Fruit fly (Drosophila melanogaster) whole organism, prepupa: ENCODE measurements around the gene CG6607.

Experiments
- Blimp-1 ChIP-seq: fragments of 200-800 bp; sonication (Bioruptor generic); optimal IDR thresholded peaks from 3 replicates; lab custom pipeline; 2017; ENCODE audit warnings: missing biosample characterization, missing genetic modification characterization, mild to moderate bottlenecking, moderate library complexity, missing genetic modification reagents
- CG10669 ChIP-seq: fragments of 200-800 bp; sonication (Bioruptor generic); optimal IDR thresholded peaks from 3 replicates; lab custom pipeline; 2018; ENCODE audit warnings: missing biosample characterization, mild to moderate bottlenecking, missing genetic modification characterization, moderate library complexity
- CG15336 ChIP-seq: fragments of 200-800 bp; sonication (Bioruptor generic); IDR thresholded peaks from 2 replicates; pipeline ENCODE4 v1.3.6; 2022; ENCODE audit warnings: missing biosample characterization, missing genetic modification characterization
- CG3032 ChIP-seq: fragments of 200-800 bp; optimal IDR thresholded peaks from 2 replicates; lab custom pipeline; 2019; ENCODE audit warnings: missing biosample characterization, mild to moderate bottlenecking, missing genetic modification characterization, moderate library complexity
- CG31627 ChIP-seq: fragments of 200-800 bp; sonication (Bioruptor generic); optimal IDR thresholded peaks from 3 replicates; lab custom pipeline; 2016; ENCODE audit warnings: missing biosample characterization, missing genetic modification characterization
- CG32006 ChIP-seq: fragments of 200-800 bp; sonication (Bioruptor generic); optimal IDR thresholded peaks from 3 replicates; lab custom pipeline; 2017; ENCODE audit warnings: missing biosample characterization, mild to moderate bottlenecking, missing genetic modification characterization
- CG34406 ChIP-seq: fragments of 200-800 bp; sonication (Bioruptor generic); optimal IDR thresholded peaks from 3 replicates; lab custom pipeline; 2016; ENCODE audit warnings: missing biosample characterization, missing genetic modification characterization
- CG6163 ChIP-seq: fragments of 200-800 bp; sonication (Bioruptor generic); IDR thresholded peaks from 3 replicates; pipeline ENCODE4 v1.3.6; 2022; ENCODE audit warnings: missing biosample characterization, missing genetic modification characterization
- CG6792 ChIP-seq: fragments of 200-800 bp; sonication (Bioruptor generic); optimal IDR thresholded peaks from 3 replicates; lab custom pipeline; 2016; ENCODE audit warnings: missing biosample characterization, missing genetic modification characterization
- CG6808 ChIP-seq: fragments of 200-800 bp; sonication (Bioruptor generic); optimal IDR thresholded peaks from 3 replicates; lab custom pipeline; 2017; ENCODE audit warnings: missing biosample characterization, missing genetic modification characterization, mild to moderate bottlenecking, moderate library complexity, missing genetic modification reagents
- CG8632 ChIP-seq: fragments of 200-800 bp; sonication (Bioruptor generic); optimal IDR thresholded peaks from 3 replicates; lab custom pipeline; 2016; ENCODE audit warnings: missing biosample characterization, missing genetic modification characterization
- Eip75B ChIP-seq: fragments of 200-800 bp; sonication (Bioruptor generic); optimal IDR thresholded peaks from 3 replicates; lab custom pipeline; 2016; ENCODE audit warnings: missing biosample characterization, missing genetic modification characterization
- Eip78C ChIP-seq: fragments of 200-800 bp; sonication (Bioruptor generic); peaks from one replicate; lab custom pipeline; 2016; ENCODE audit warnings: missing biosample characterization, missing genetic modification characterization
- Eip93F ChIP-seq: fragments of 200-800 bp; sonication (Bioruptor generic); optimal IDR thresholded peaks from 2 replicates; lab custom pipeline; 2016; ENCODE audit warnings: missing biosample characterization, mild to moderate bottlenecking, missing genetic modification characterization
- Hr39 ChIP-seq: fragments of 200-800 bp; sonication (Bioruptor generic); optimal IDR thresholded peaks from 2 replicates; lab custom pipeline; 2016; ENCODE audit warnings: missing biosample characterization, missing genetic modification characterization
- Lpt ChIP-seq: fragments of 200-800 bp; sonication (Bioruptor generic); optimal IDR thresholded peaks from 3 replicates; lab custom pipeline; 2016; ENCODE audit warnings: missing biosample characterization, missing genetic modification characterization
- Met ChIP-seq: fragments of 200-800 bp; sonication (Bioruptor generic); optimal IDR thresholded peaks from 3 replicates; lab custom pipeline; 2016; ENCODE audit warnings: missing biosample characterization, missing genetic modification characterization
- Sox14 ChIP-seq: fragments of 200-800 bp; sonication (Bioruptor generic); optimal IDR thresholded peaks from 3 replicates; lab custom pipeline; 2016; ENCODE audit warnings: missing biosample characterization, missing genetic modification characterization
- Sox15 ChIP-seq: fragments of 200-800 bp; sonication (Bioruptor generic); optimal IDR thresholded peaks from 3 replicates; lab custom pipeline; 2016; ENCODE audit warnings: missing biosample characterization, missing genetic modification characterization
- dac ChIP-seq: fragments of 200-800 bp; sonication (Bioruptor generic); optimal IDR thresholded peaks from 2 replicates; lab custom pipeline; 2017; ENCODE audit warnings: missing biosample characterization, mild to moderate bottlenecking, missing genetic modification characterization
- dsx ChIP-seq: fragments of 200-800 bp; optimal IDR thresholded peaks from 3 replicates; lab custom pipeline; 2019; ENCODE audit warnings: missing biosample characterization, mild to moderate bottlenecking, missing genetic modification characterization, moderate library complexity; ENCODE audit not compliant: poor library complexity, severe bottlenecking
- eg ChIP-seq: fragments of 200-800 bp; sonication (Bioruptor generic); IDR thresholded peaks from 3 replicates; pipeline ENCODE4 v1.3.6; 2022; ENCODE audit warnings: missing biosample characterization, missing genetic modification characterization
- esn ChIP-seq: fragments of 200-800 bp; sonication (Bioruptor generic); optimal IDR thresholded peaks from 2 replicates; lab custom pipeline; 2016; ENCODE audit warnings: missing biosample characterization, mild to moderate bottlenecking, missing genetic modification characterization, moderate library complexity
- fd85E ChIP-seq: fragments of 200-800 bp; sonication (Bioruptor generic); optimal IDR thresholded peaks from 3 replicates; lab custom pipeline; 2016; ENCODE audit warnings: missing biosample characterization, missing genetic modification characterization
- fkh ChIP-seq: fragments of 200-800 bp; sonication (Bioruptor generic); optimal IDR thresholded peaks from 3 replicates; lab custom pipeline; 2017; ENCODE audit warnings: missing biosample characterization, mild to moderate bottlenecking, missing genetic modification characterization, moderate library complexity
- net ChIP-seq: fragments of 200-800 bp; sonication (Bioruptor generic); optimal IDR thresholded peaks from 3 replicates; lab custom pipeline; 2016; ENCODE audit warnings: missing biosample characterization, missing genetic modification characterization
- salr ChIP-seq, 2 experiments: fragments of 200-800 bp; sonication (Bioruptor generic); optimal IDR thresholded peaks; 3 replicates each; lab custom pipeline; 2016 to 2018; ENCODE audit warnings: missing biosample characterization in 2 of 2, missing genetic modification characterization in 2 of 2, mild to moderate bottlenecking in 1 of 2
- spab ChIP-seq: fragments of 200-800 bp; sonication (Bioruptor generic); optimal IDR thresholded peaks from 2 replicates; lab custom pipeline; 2017; ENCODE audit warnings: missing biosample characterization, mild to moderate bottlenecking, missing genetic modification characterization, missing genetic modification reagents
- ss ChIP-seq, 2 experiments: fragments of 200-800 bp; sonication (Bioruptor generic); optimal IDR thresholded peaks; 2 replicates in 1 of 2; 3 replicates in 1 of 2; lab custom pipeline; 2017 to 2018; ENCODE audit warnings: mild to moderate bottlenecking in 2 of 2, missing biosample characterization in 2 of 2, missing genetic modification characterization in 2 of 2, moderate library complexity in 1 of 2
- topi ChIP-seq: fragments of 200-800 bp; sonication (Bioruptor generic); optimal IDR thresholded peaks from 3 replicates; lab custom pipeline; 2016; ENCODE audit warnings: missing biosample characterization, missing genetic modification characterization
- vri ChIP-seq: fragments of 200-800 bp; sonication (Bioruptor generic); optimal IDR thresholded peaks from 3 replicates; lab custom pipeline; 2016; ENCODE audit warnings: missing biosample characterization, mild to moderate bottlenecking, missing genetic modification characterization

CG6607 gene

dm6 chr3R:24549834-24550233 lies 22.0 kb downstream of the CG6607 start (continued):
- no peak for TF ChIP-seq CG31627 (GFP tag; lab: Kevin White, UChicago)
- no peak; the same call in none of the 3 replicates for TF ChIP-seq CG6163 (GFP tag; lab: Robert Waterston, UW)
- TF ChIP-seq Eip75B, result peak; percentile 9
- TF ChIP-seq dsx (GFP tag; lab: Kevin White, UChicago), result peak; percentile 89
- TF ChIP-seq Met, result no peak
- peak; percentile 18 for TF ChIP-seq CG34406
- TF ChIP-seq esn (GFP tag; lab: Kevin White, UChicago), result no peak
- no peak for TF ChIP-seq dac (GFP tag; lab: Kevin White, UChicago)
- TF ChIP-seq Blimp-1, result no peak
- no peak for TF ChIP-seq Lpt
- TF ChIP-seq CG8632 (GFP tag; lab: Kevin White, UChicago), result peak; percentile 32
- TF ChIP-seq, all 60 proteins: peak for 21

- TF ChIP-seq fkh (peak; percentile 63), Sox14 (GFP tag; lab: Kevin White, UChicago) (no peak), Eip78C (GFP tag; lab: Kevin White, UChicago) (peak; percentile 16), salr (GFP tag; optimal IDR thresholded peaks at IDR 0.05; lab: Kevin White, UChicago) (no peak)
These were observed 23.1 kb downstream of the CG6607 start for dm6 chr3R:24550802-24551391.

- no peak for TF ChIP-seq vri (GFP tag; lab: Kevin White, UChicago)
- TF ChIP-seq topi (GFP tag; lab: Kevin White, UChicago), result no peak
- TF ChIP-seq CG15336 (GFP tag; lab: Robert Waterston, UW), result no peak
- TF ChIP-seq esn (GFP tag; lab: Kevin White, UChicago), result no peak
- TF ChIP-seq CG6792 (GFP tag; lab: Kevin White, UChicago), result no peak
- no peak for TF ChIP-seq fd85E
- TF ChIP-seq eg, result no peak
- no peak for TF ChIP-seq Hr39 (GFP tag; lab: Kevin White, UChicago)
These were observed 27.3 kb downstream of the CG6607 start for dm6 chr3R:24555150-24555549.

- TF ChIP-seq CG32006 (GFP tag; lab: Kevin White, UChicago) (no peak), CG15336 (GFP tag; lab: Robert Waterston, UW) (no peak), ss (GFP tag; optimal IDR thresholded peaks at IDR 0.05; lab: Kevin White, UChicago) (no peak), CG34406 (no peak), spab (GFP tag; lab: Kevin White, UChicago) (no peak), CG6792 (GFP tag; lab: Kevin White, UChicago) (no peak), Blimp-1 (no peak), Eip93F (GFP tag; lab: Kevin White, UChicago) (no peak), CG6808 (GFP tag; lab: Kevin White, UChicago) (no peak), Sox15 (GFP tag; lab: Kevin White, UChicago) (no peak), net (GFP tag; lab: Kevin White, UChicago) (no peak), CG3032 (tag; lab: Kevin White, UChicago) (no peak), dac (GFP tag; lab: Kevin White, UChicago) (no peak), CG10669 (no peak)
These were observed 28.1 kb downstream of the CG6607 start for dm6 chr3R:24555932-24556331.

dm6 chr3R:24556554-24556953 lies 28.7 kb downstream of the CG6607 start:
- TF ChIP-seq ss (GFP tag; optimal IDR thresholded peaks at IDR 0.05; lab: Kevin White, UChicago), result no peak
- no peak for TF ChIP-seq vri (GFP tag; lab: Kevin White, UChicago)
